Worm (Caenorhabditis elegans): ENCODE results near the gene C25D7.10.

The C25D7.10 gene

DNA sequence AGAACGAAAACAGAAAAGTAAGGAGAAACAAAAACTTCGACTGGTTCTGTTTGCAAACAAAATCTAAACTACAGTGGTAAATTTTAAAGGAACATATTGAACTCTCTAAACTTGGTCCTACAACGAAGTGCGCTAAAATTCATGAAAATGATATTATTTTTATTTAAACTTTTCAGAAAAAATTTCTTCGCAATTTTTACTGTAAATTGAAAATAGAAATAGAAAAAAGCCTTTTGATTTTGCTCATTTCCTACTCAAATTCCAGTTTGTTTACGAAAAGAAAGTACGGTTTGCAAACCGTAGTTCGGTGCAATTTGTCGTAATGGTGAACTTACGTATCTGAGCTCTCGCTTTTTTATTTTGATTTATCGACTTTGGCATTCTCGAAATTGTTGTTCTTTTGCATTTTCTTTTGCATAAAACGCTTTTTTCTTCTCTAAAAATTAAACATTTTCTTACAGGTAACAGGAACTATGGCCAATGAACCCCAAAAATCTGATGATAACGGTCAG, 1.4 kb upstream of the C25D7.10 start, which contains the start of gene otub-1:
Gene otub-1, plus strand, starts transcription at position 462 of the 512 bp plus-strand sequence.
- TF ChIP-seq hlh-13 (GFP tag; optimal IDR thresholded peaks at IDR 0.05) = no peak
- TF ChIP-seq ceh-18 (tag; optimal IDR thresholded peaks at IDR 0.05) = no peak
- no peak for TF ChIP-seq ceh-30 (tag; optimal IDR thresholded peaks at IDR 0.05)
- no peak for TF ChIP-seq madf-2 (tag; optimal IDR thresholded peaks at IDR 0.05)
- TF ChIP-seq pat-9 (tag; optimal IDR thresholded peaks at IDR 0.05) = no peak

DNA sequence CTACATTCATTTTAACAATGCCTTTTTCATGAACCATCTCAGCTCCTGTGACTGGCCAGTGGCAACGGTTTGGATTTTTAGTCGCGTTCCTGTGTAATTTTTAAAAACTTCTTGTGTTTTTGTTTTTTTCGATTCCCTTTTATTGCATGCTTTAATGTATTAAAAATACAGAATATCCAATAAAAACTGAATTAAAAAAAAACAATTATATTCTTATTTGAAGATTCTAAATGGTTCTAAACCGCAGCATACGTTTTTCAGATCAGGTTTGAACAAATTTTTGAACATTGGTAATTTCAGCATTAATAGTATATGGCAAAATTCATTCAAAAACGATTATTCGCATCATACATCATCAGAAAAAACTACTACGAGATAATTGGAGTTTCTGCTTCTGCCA, 1.1 kb downstream of the C25D7.10 start, which contains the start of gene dnj-3:
Gene dnj-3, plus strand, starts transcription at position 301 of the 400 bp plus-strand sequence.
- no peak for TF ChIP-seq hlh-6 (tag; optimal IDR thresholded peaks at IDR 0.05)
- no peak for TF ChIP-seq ceh-34 (tag; optimal IDR thresholded peaks at IDR 0.05)
- no peak for TF ChIP-seq ceh-2 (tag; optimal IDR thresholded peaks at IDR 0.05)
- TF ChIP-seq pha-4 (tag; optimal IDR thresholded peaks at IDR 0.05) = no peak
- no peak for TF ChIP-seq hlh-8 (tag; optimal IDR thresholded peaks at IDR 0.05)
- no peak for TF ChIP-seq syd-9 (tag; optimal IDR thresholded peaks at IDR 0.05)
- no peak for TF ChIP-seq hlh-13 (GFP tag; optimal IDR thresholded peaks at IDR 0.05)
- no peak for TF ChIP-seq ceh-24 (tag; optimal IDR thresholded peaks at IDR 0.05)
- no peak for TF ChIP-seq unc-3 (GFP tag; conservative IDR thresholded peaks at IDR 0.05)
- no peak for TF ChIP-seq unc-3 (tag; optimal IDR thresholded peaks at IDR 0.05)
- no peak for TF ChIP-seq ceh-22 (tag; optimal IDR thresholded peaks at IDR 0.05)
- no peak for TF ChIP-seq C38D4.7 (GFP tag; optimal IDR thresholded peaks at IDR 0.05)
- no peak for TF ChIP-seq C08G9.2 (tag; optimal IDR thresholded peaks at IDR 0.05)
- TF ChIP-seq ceh-18 (tag; optimal IDR thresholded peaks at IDR 0.05) = no peak
- no peak for TF ChIP-seq gmeb-2 (tag; optimal IDR thresholded peaks at IDR 0.05)
- TF ChIP-seq ceh-6 (GFP tag; optimal IDR thresholded peaks at IDR 0.05) = no peak
- no peak for TF ChIP-seq F13H6.1 (tag; optimal IDR thresholded peaks at IDR 0.05)
- TF ChIP-seq pqm-1 (tag; optimal IDR thresholded peaks at IDR 0.05) = no peak
- no peak for TF ChIP-seq nhr-232 (tag; optimal IDR thresholded peaks at IDR 0.05)

DNA sequence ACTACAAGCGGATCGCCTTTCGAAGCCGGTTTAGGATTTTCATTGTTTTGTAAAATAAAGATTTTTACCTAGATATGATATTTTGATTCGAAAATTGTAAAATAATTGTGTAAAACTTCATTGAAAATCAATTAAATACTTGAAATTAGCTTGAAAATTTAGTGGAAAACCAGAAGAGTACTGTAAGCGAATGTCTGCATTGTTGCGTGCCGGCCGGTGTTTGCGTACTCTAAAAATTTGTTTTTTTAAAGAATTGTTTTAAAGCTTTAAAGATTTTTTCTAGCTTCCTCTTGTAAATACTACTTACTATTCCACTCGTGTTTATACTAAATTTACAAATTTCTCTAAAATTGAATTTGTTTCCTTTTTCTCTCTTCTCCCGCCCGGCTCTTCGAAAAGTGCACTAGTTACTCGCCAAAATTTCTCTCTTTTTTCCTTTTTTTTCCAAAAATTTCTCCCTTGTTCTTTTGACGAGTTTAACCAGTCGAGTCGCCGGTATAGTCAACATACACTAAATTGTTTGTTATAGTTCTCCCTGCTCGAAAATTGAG, 2.2 kb downstream of the C25D7.10 start:
- no peak for TF ChIP-seq hlh-8 (tag; optimal IDR thresholded peaks at IDR 0.05)
- no peak for TF ChIP-seq ceh-6 (GFP tag; optimal IDR thresholded peaks at IDR 0.05)
- peak; percentile 73 for TF ChIP-seq unc-42 (tag; optimal IDR thresholded peaks at IDR 0.05)
- TF ChIP-seq fax-1 (tag; optimal IDR thresholded peaks at IDR 0.05) = no peak
- no peak for TF ChIP-seq ahr-1 (tag; optimal IDR thresholded peaks at IDR 0.05)

DNA sequence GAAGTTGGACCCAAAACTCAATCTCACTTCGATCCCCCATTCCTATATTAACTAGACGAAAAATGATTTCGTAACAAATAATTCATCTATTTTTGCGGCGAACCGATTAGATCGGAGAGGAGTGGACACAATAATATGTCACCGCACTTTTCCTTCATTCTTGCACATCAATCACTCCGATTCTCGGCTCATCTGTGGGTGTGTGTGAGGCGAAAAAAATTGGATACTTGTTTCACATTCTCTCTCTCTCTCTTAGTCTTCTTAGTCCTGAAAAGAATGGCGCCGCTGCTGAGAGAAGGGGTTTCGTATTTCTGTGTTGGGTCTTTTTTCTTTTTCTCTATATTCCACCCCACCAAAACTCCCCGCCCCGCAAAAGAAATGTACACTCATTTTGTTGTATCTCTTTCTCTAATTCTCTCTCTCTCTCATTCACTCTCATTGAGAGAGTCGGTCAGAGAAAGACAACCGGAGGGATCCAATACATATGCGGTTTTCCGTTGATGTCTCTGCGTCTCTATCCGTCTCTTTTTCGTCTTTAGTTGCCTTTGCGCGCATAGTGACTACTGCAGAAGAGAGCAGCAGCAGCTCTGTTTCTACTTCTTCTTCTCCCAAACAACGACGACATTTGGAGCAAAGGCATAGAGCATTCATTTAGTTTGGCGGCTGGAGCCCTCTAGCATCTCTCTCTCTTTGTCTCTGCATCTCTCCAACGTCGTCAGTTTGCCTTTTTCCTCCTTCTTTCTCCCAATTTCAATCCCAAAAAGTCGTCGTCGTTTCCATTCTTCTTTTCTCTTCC, 3.9 kb downstream of the C25D7.10 start, which contains the start of gene unc-76:
Gene unc-76, plus strand, starts transcription at position 746 of the 796 bp plus-strand sequence.
- TF ChIP-seq lim-6 (tag; optimal IDR thresholded peaks at IDR 0.05) = no peak
- no peak for TF ChIP-seq ets-4 (tag; optimal IDR thresholded peaks at IDR 0.05)
- TF ChIP-seq unc-42 (tag; optimal IDR thresholded peaks at IDR 0.05) = peak; percentile 90
- no peak for TF ChIP-seq ama-1 (optimal IDR thresholded peaks at IDR 0.05)
- no peak for TF ChIP-seq Y22D7AL.16 (tag; optimal IDR thresholded peaks at IDR 0.05)
- TF ChIP-seq ceh-24 (tag; optimal IDR thresholded peaks at IDR 0.05) = no peak
- TF ChIP-seq lin-11 (tag; optimal IDR thresholded peaks at IDR 0.05) = no peak
- TF ChIP-seq C08G9.2 (tag; optimal IDR thresholded peaks at IDR 0.05) = peak; percentile 49
- TF ChIP-seq pha-4 (tag; optimal IDR thresholded peaks at IDR 0.05) = no peak
- TF ChIP-seq fax-1 (tag; optimal IDR thresholded peaks at IDR 0.05) = peak; percentile 32
- no peak for TF ChIP-seq gmeb-2 (tag; optimal IDR thresholded peaks at IDR 0.05)
- TF ChIP-seq ceh-31 (tag; optimal IDR thresholded peaks at IDR 0.05) = peak; percentile 92
- TF ChIP-seq pax-1 (tag; optimal IDR thresholded peaks at IDR 0.05) = peak; percentile 58
- peak; percentile 89 for TF ChIP-seq unc-55 (GFP tag; optimal IDR thresholded peaks at IDR 0.05)
- TF ChIP-seq F13H6.1 (tag; optimal IDR thresholded peaks at IDR 0.05) = peak; percentile 52
- TF ChIP-seq hlh-15 (tag; optimal IDR thresholded peaks at IDR 0.05) = no peak
- no peak for TF ChIP-seq pag-3 (tag; optimal IDR thresholded peaks at IDR 0.05; ENCODE audit: borderline replicate concordance)
- no peak for TF ChIP-seq madf-2 (tag; optimal IDR thresholded peaks at IDR 0.05)
- peak; percentile 89 for TF ChIP-seq rnt-1 (tag; optimal IDR thresholded peaks at IDR 0.05)
- peak; percentile 18 for TF ChIP-seq unc-86 (tag; optimal IDR thresholded peaks at IDR 0.05)
- no peak for TF ChIP-seq zip-5 (tag; optimal IDR thresholded peaks at IDR 0.05)
- peak; percentile 28 for TF ChIP-seq hlh-30 (tag; optimal IDR thresholded peaks at IDR 0.05; ENCODE audit: insufficient read depth)
- TF ChIP-seq syd-9 (tag; optimal IDR thresholded peaks at IDR 0.05) = peak; percentile 24
- TF ChIP-seq ceh-22 (tag; optimal IDR thresholded peaks at IDR 0.05) = no peak
- TF ChIP-seq mec-3 (tag; optimal IDR thresholded peaks at IDR 0.05; ENCODE audit: borderline replicate concordance) = no peak
- TF ChIP-seq ceh-14 (tag; optimal IDR thresholded peaks at IDR 0.05) = peak; percentile 74
- peak; percentile 52 for TF ChIP-seq ceh-48 (tag; optimal IDR thresholded peaks at IDR 0.05)
- TF ChIP-seq hlh-8 (tag; optimal IDR thresholded peaks at IDR 0.05) = peak; percentile 67
- TF ChIP-seq hlh-6 (tag; optimal IDR thresholded peaks at IDR 0.05) = no peak
- TF ChIP-seq nhr-232 (tag; optimal IDR thresholded peaks at IDR 0.05) = no peak
- TF ChIP-seq sox-4 (tag; optimal IDR thresholded peaks at IDR 0.05) = no peak

All from whole organism, late embryonic.